Worm (Caenorhabditis elegans): ENCODE results near the gene Y116A8B.4.

ce11 chrIV:17265716-17266115, 42.1 kb downstream of the Y116A8B.4 start:
- no peak for TF ChIP-seq tra-4 (tag; optimal IDR thresholded peaks at IDR 0.05)
- no peak for TF ChIP-seq hnd-1 (tag; optimal IDR thresholded peaks at IDR 0.05)
